Fruit fly (Drosophila melanogaster): ENCODE data around the gene CG14877.

Gene CG14877

DNA sequence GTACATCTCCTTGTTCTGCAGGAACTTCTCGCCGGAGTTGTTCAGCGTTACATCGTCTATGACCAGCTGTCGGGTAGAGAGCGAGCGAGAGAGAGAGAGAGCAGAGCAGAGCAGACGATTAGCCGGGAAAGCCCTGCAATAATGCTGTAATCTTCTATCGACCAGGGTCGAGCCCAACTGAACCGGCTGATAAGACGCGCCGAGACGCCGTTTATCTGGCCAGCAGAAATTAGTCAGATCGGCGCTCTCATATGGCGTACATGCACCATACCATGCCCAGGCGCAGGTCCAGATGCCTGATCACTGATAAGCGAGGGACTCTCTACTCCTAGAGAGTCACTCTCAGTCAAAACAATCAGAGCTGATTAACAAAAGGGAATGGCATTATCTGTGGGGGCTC lies 44.0 kb downstream of the CG14877 start:
- TF ChIP-seq CG4282 (GFP tag; optimal IDR thresholded peaks at IDR 0.05) = no peak
- no peak for TF ChIP-seq crol (GFP tag; IDR thresholded peaks at IDR 0.05)
- TF ChIP-seq Ets65A (GFP tag) = no peak
- peak; percentile 4 to 14 for TF ChIP-seq Trl (optimal IDR thresholded peaks at IDR 0.05)
- no peak for TF ChIP-seq Trl (GFP tag; optimal IDR thresholded peaks at IDR 0.05)
- TF ChIP-seq CG1832 (GFP tag; optimal IDR thresholded peaks at IDR 0.05) = peak; percentile 24
- TF ChIP-seq maf-S (GFP tag; optimal IDR thresholded peaks at IDR 0.05) = no peak
- no peak for TF ChIP-seq CG2889 (GFP tag; IDR thresholded peaks at IDR 0.05)
- no peak for TF ChIP-seq Pdp1 (GFP tag; optimal IDR thresholded peaks at IDR 0.05)
- TF ChIP-seq cg (GFP tag; optimal IDR thresholded peaks at IDR 0.05) = no peak
- no peak for TF ChIP-seq CG30020 (tag; optimal IDR thresholded peaks at IDR 0.05)
- no peak for TF ChIP-seq vfl (GFP tag; optimal IDR thresholded peaks at IDR 0.05)
- TF ChIP-seq CG15479 (GFP tag; optimal IDR thresholded peaks at IDR 0.05) = peak; percentile 16
- no peak for TF ChIP-seq CG31441 (GFP tag; IDR thresholded peaks at IDR 0.05)
- no peak for TF ChIP-seq hkb (optimal IDR thresholded peaks at IDR 0.05)
- TF ChIP-seq hkb (GFP tag; IDR thresholded peaks at IDR 0.05) = no peak
- TF ChIP-seq wdn (GFP tag; IDR thresholded peaks at IDR 0.05) = no peak
- no peak for TF ChIP-seq CG4617 (GFP tag; optimal IDR thresholded peaks at IDR 0.05; ENCODE audit: borderline replicate concordance)
- peak; percentile 89 for TF ChIP-seq CG34376 (GFP tag; optimal IDR thresholded peaks at IDR 0.05)
- no peak for TF ChIP-seq Myb (GFP tag; optimal IDR thresholded peaks at IDR 0.05)
- TF ChIP-seq ara (GFP tag; IDR thresholded peaks at IDR 0.05) = no peak
- TF ChIP-seq Elba2 (GFP tag; optimal IDR thresholded peaks at IDR 0.05) = no peak
- TF ChIP-seq ham (GFP tag; IDR thresholded peaks at IDR 0.05) = 0 out of 2 replicates have a peak, but pooled peaks have one; percentile 12
- no peak for TF ChIP-seq tio (GFP tag; optimal IDR thresholded peaks at IDR 0.05)
- no peak for TF ChIP-seq CG3281 (GFP tag; optimal IDR thresholded peaks at IDR 0.05)
- TF ChIP-seq Lpt (GFP tag; optimal IDR thresholded peaks at IDR 0.05) = no peak
- no peak for TF ChIP-seq Fer3 (tag; optimal IDR thresholded peaks at IDR 0.05)
- no peak for TF ChIP-seq CG9727 (GFP tag; optimal IDR thresholded peaks at IDR 0.05)
- no peak for TF ChIP-seq lbe (GFP tag; optimal IDR thresholded peaks at IDR 0.05)
- no peak for TF ChIP-seq chn (GFP tag; optimal IDR thresholded peaks at IDR 0.05)

DNA sequence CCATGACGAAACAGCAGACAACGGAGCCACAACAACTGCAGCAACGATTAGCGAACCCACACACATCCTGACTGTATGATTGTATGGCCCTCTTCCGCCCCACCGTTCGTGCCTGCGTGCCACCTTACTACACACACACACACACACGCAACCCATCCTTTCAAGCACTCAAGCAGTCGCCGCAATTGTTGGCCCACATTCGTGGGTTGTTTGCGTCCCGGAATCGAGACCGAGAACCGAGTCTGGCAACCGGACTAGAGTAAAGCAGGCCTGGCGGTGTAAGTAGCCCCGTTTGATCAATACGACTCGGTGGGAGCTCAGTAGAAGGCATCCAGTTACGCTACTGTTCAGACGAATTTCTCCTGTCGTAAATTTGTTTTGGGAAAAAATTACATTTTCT lies 49.6 kb downstream of the CG14877 start, which contains the start of gene CG4546:
TSS of gene CG4546 (plus strand) at position 301 of the 400 bp plus-strand sequence.
- TF ChIP-seq CG11696 (GFP tag; IDR thresholded peaks at IDR 0.05) (no peak), twi (tag; optimal IDR thresholded peaks at IDR 0.05) (no peak), insv (GFP tag; optimal IDR thresholded peaks at IDR 0.05) (no peak), NK7.1 (GFP tag; optimal IDR thresholded peaks at IDR 0.05) (no peak), CG7372 (GFP tag; IDR thresholded peaks at IDR 0.05) (no peak), NC2β (GFP tag; optimal IDR thresholded peaks at IDR 0.05) (no peak), Abd-B (GFP tag; optimal IDR thresholded peaks at IDR 0.05) (no peak), shn (GFP tag; optimal IDR thresholded peaks at IDR 0.05) (no peak), CG8765 (GFP tag; IDR thresholded peaks at IDR 0.05) (no peak)

DNA sequence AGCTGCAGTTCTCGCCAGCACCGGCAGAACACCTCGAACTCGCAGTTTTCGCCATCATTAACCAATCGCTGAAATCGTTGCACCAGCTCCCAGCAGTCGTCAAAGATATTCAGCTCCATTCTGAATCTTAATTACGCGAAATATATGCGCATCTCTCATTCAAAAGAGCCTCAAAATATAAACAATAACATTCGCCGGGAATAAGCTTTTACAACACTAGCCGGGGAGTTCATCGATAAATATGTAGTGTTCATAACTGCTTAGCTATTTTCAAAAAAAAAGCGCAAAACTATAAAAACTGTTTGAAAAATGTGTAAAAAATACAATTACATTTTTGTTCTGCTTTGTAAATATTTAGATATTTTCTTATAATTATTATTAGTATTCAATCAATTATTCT lies 56.6 kb downstream of the CG14877 start, which contains the start of gene Pbp45:
TSS of gene Pbp45 (minus strand) at position 222 of the 400 bp plus-strand sequence.
- TF ChIP-seq ind (GFP tag; optimal IDR thresholded peaks at IDR 0.05) (no peak), CG9932 (GFP tag; IDR thresholded peaks at IDR 0.05) (peak; percentile 49; the same call in 1 of the 2 replicates), bbx (GFP tag; IDR thresholded peaks at IDR 0.05; ENCODE audit: partially characterized antibody) (0 out of 2 replicates have a peak, but pooled peaks have one; percentile 41), Scr (GFP tag; IDR thresholded peaks at IDR 0.05; ENCODE audit: partially characterized antibody) (peak; percentile 40; the same call in 1 of the 2 replicates), CG12155 (GFP tag; optimal IDR thresholded peaks at IDR 0.05) (peak; percentile 13), sna (GFP tag; IDR thresholded peaks at IDR 0.05; ENCODE audit: partially characterized antibody) (peak; percentile 43; the same call in 1 of the 2 replicates), pum (GFP tag; optimal IDR thresholded peaks at IDR 0.05) (no peak), CG2889 (GFP tag; IDR thresholded peaks at IDR 0.05) (no peak), Dref (GFP tag; IDR thresholded peaks at IDR 0.05) (peak; percentile 61), CG3847 (GFP tag; IDR thresholded peaks at IDR 0.05) (peak; percentile 27; the same call in 1 of the 2 replicates), sob (GFP tag; IDR thresholded peaks at IDR 0.05) (0 out of 2 replicates have a peak, but pooled peaks have one; percentile 8), stwl (tag; optimal IDR thresholded peaks at IDR 0.05) (peak; percentile 98), C15 (GFP tag; IDR thresholded peaks at IDR 0.05) (no peak), schlank (tag; optimal IDR thresholded peaks at IDR 0.05) (no peak), CG15601 (tag; optimal IDR thresholded peaks at IDR 0.05) (no peak), lbe (GFP tag; optimal IDR thresholded peaks at IDR 0.05) (no peak)
